Fruit fly (Drosophila melanogaster) whole organism, embryonic: ENCODE data around the gene Wdfy2.

ENCODE experiments used
- CG10147 ChIP-seq: fragments of 200-800 bp; sonication (Bioruptor generic); optimal IDR thresholded peaks from 2 replicates; lab custom pipeline; 2019; ENCODE audit warnings: missing biosample characterization, mild to moderate bottlenecking, missing genetic modification characterization, moderate library complexity
- CG10565 ChIP-seq: fragments of 200-800 bp; sonication (Bioruptor generic); optimal IDR thresholded peaks from 3 replicates; lab custom pipeline; 2016; ENCODE audit warnings: missing biosample characterization, mild to moderate bottlenecking, missing genetic modification characterization
- CG10979 ChIP-seq: fragments of 200-800 bp; sonication (Bioruptor generic); optimal IDR thresholded peaks from 2 replicates; lab custom pipeline; 2018; ENCODE audit warnings: missing biosample characterization, mild to moderate bottlenecking, missing genetic modification characterization, moderate library complexity
- CG11695 ChIP-seq: fragments of 200-800 bp; sonication (Bioruptor generic); IDR thresholded peaks from 3 replicates; pipeline ENCODE4 v1.3.6; 2022; ENCODE audit warnings: missing biosample characterization, missing genetic modification characterization
- CG12219 ChIP-seq: fragments of 200-800 bp; sonication (Bioruptor generic); optimal IDR thresholded peaks from 3 replicates; lab custom pipeline; 2018; ENCODE audit warnings: missing biosample characterization, mild to moderate bottlenecking, missing genetic modification characterization
- CG13424 ChIP-seq: fragments of 200-800 bp; sonication (Bioruptor generic); optimal IDR thresholded peaks from 2 replicates; lab custom pipeline; 2019; ENCODE audit warnings: missing biosample characterization, mild to moderate bottlenecking, missing genetic modification characterization, moderate library complexity
- CG14441 ChIP-seq: fragments of 200-800 bp; sonication (Bioruptor generic); IDR thresholded peaks from 2 replicates; pipeline ENCODE4 v1.3.6; 2022; ENCODE audit warnings: missing biosample characterization, missing genetic modification characterization
- CG1647 ChIP-seq: fragments of 200-800 bp; sonication (Bioruptor generic); optimal IDR thresholded peaks from 3 replicates; lab custom pipeline; 2016; ENCODE audit warnings: missing biosample characterization, missing genetic modification characterization
- CG16813 ChIP-seq: fragments of 200-800 bp; sonication (Bioruptor generic); IDR thresholded peaks from 3 replicates; pipeline ENCODE4 v1.3.6; 2022; ENCODE audit warnings: missing biosample characterization, missing genetic modification characterization; ENCODE audit not compliant: partially characterized antibody
- CG16863 ChIP-seq: fragments of 200-800 bp; sonication (Bioruptor generic); optimal IDR thresholded peaks from 3 replicates; lab custom pipeline; 2016; ENCODE audit warnings: missing biosample characterization, missing genetic modification characterization
- CG17361 ChIP-seq: fragments of 200-800 bp; sonication (Bioruptor generic); IDR thresholded peaks from 3 replicates; pipeline ENCODE4 v1.3.6; 2022; ENCODE audit warnings: missing biosample characterization, missing genetic modification characterization
- CG17802 ChIP-seq: fragments of 200-800 bp; sonication (Bioruptor generic); optimal IDR thresholded peaks from 2 replicates; lab custom pipeline; 2018; ENCODE audit warnings: missing biosample characterization, mild to moderate bottlenecking, missing genetic modification characterization, moderate library complexity
- CG1792 ChIP-seq: fragments of 200-800 bp; sonication (Bioruptor generic); optimal IDR thresholded peaks from 2 replicates; lab custom pipeline; 2016; ENCODE audit warnings: missing biosample characterization, missing genetic modification characterization
- CG2199 ChIP-seq: fragments of 200-800 bp; sonication (Bioruptor generic); IDR thresholded peaks from 3 replicates; pipeline ENCODE4 v1.3.6; 2022; ENCODE audit warnings: missing biosample characterization, missing genetic modification characterization
- CG2712 ChIP-seq: fragments of 200-800 bp; optimal IDR thresholded peaks from 3 replicates; lab custom pipeline; 2019; ENCODE audit warnings: missing biosample characterization, mild to moderate bottlenecking, missing genetic modification characterization, moderate library complexity
- CG30403 ChIP-seq: fragments of 200-800 bp; sonication (Bioruptor generic); optimal IDR thresholded peaks from 3 replicates; lab custom pipeline; 2016; ENCODE audit warnings: missing biosample characterization, missing genetic modification characterization
- CG3065 ChIP-seq: fragments of 200-800 bp; sonication (Bioruptor generic); optimal IDR thresholded peaks from 2 replicates; lab custom pipeline; 2016; ENCODE audit warnings: missing biosample characterization, missing genetic modification characterization
- CG31441 ChIP-seq: fragments of 200-800 bp; sonication (Bioruptor generic); IDR thresholded peaks from 2 replicates; pipeline ENCODE4 v1.3.6; 2022; ENCODE audit warnings: missing biosample characterization, missing genetic modification characterization
- CG33213 ChIP-seq: fragments of 200-800 bp; sonication (Bioruptor generic); optimal IDR thresholded peaks from 3 replicates; lab custom pipeline; 2016; ENCODE audit warnings: missing biosample characterization, missing genetic modification characterization
- CG6854 ChIP-seq: fragments of 200-800 bp; sonication (Bioruptor generic); optimal IDR thresholded peaks from 3 replicates; lab custom pipeline; 2017; ENCODE audit warnings: missing biosample characterization, mild to moderate bottlenecking, missing genetic modification characterization
- CG9727 ChIP-seq: fragments of 200-800 bp; sonication (Bioruptor generic); optimal IDR thresholded peaks from 3 replicates; lab custom pipeline; 2017; ENCODE audit warnings: missing biosample characterization, mild to moderate bottlenecking, missing genetic modification characterization
- Dp ChIP-seq: fragments of 200-800 bp; sonication (Bioruptor generic); optimal IDR thresholded peaks from 2 replicates; lab custom pipeline; 2018; ENCODE audit warnings: missing biosample characterization, mild to moderate bottlenecking, missing genetic modification characterization, moderate library complexity
- Gsc ChIP-seq: fragments of 200-800 bp; sonication (Bioruptor generic); IDR thresholded peaks from 2 replicates; pipeline ENCODE4 v1.3.6; 2022; ENCODE audit warnings: missing biosample characterization, missing genetic modification characterization
- Hr3 ChIP-seq: fragments of 200-800 bp; sonication (Bioruptor generic); optimal IDR thresholded peaks from 3 replicates; lab custom pipeline; 2016; ENCODE audit warnings: missing biosample characterization, missing genetic modification characterization
- Hr78 ChIP-seq, 2 experiments: fragments of 200-800 bp in 1 of 2; fragments of >200 bp in 1 of 2; sonication (Bioruptor generic) in 1 of 2; optimal IDR thresholded peaks; 2 replicates each; lab custom pipeline; 2017 to 2019; ENCODE audit warnings: missing biosample characterization in 2 of 2, missing genetic modification characterization in 2 of 2, mild to moderate bottlenecking in 1 of 2, moderate library complexity in 1 of 2
- NC2β ChIP-seq: fragments of 200-800 bp; sonication (Bioruptor generic); optimal IDR thresholded peaks from 2 replicates; lab custom pipeline; 2016; ENCODE audit warnings: missing biosample characterization, missing genetic modification characterization
- PHDP ChIP-seq: fragments of 200-800 bp; sonication (Bioruptor generic); optimal IDR thresholded peaks from 3 replicates; lab custom pipeline; 2018; ENCODE audit warnings: missing biosample characterization, mild to moderate bottlenecking, missing genetic modification characterization, moderate library complexity
- Taf1 ChIP-seq: fragments of 200-800 bp; sonication (Bioruptor generic); IDR thresholded peaks from 2 replicates; pipeline ENCODE4 v1.3.6; 2022; ENCODE audit warnings: missing biosample characterization, missing genetic modification characterization
- aop ChIP-seq: fragments of 200-800 bp; sonication (Bioruptor generic); IDR thresholded peaks from 2 replicates; pipeline ENCODE4 v1.3.6; 2022; ENCODE audit warnings: missing biosample characterization, missing genetic modification characterization
- ato ChIP-seq: fragments of 200-800 bp; sonication (Bioruptor generic); IDR thresholded peaks from 2 replicates; pipeline ENCODE4 v1.3.6; 2022; ENCODE audit warnings: missing biosample characterization, missing genetic modification characterization; ENCODE audit not compliant: partially characterized antibody
- btn ChIP-seq: fragments of 200-800 bp; sonication (Bioruptor generic); optimal IDR thresholded peaks from 2 replicates; lab custom pipeline; 2016; ENCODE audit warnings: missing biosample characterization, missing genetic modification characterization
- cas ChIP-seq: fragments of 200-800 bp; sonication (Bioruptor generic); IDR thresholded peaks from 2 replicates; pipeline ENCODE4 v1.3.6; 2022; ENCODE audit warnings: missing biosample characterization, missing genetic modification characterization
- chn ChIP-seq: fragments of 200-800 bp; sonication (Bioruptor generic); optimal IDR thresholded peaks from 2 replicates; lab custom pipeline; 2016; ENCODE audit warnings: missing biosample characterization, missing genetic modification characterization
- corto ChIP-seq: fragments of 200-800 bp; sonication (Bioruptor generic); optimal IDR thresholded peaks from 2 replicates; lab custom pipeline; 2016; ENCODE audit warnings: missing biosample characterization, mild to moderate bottlenecking, missing genetic modification characterization, moderate library complexity
- danr ChIP-seq: fragments of 200-800 bp; sonication (Bioruptor generic); IDR thresholded peaks from 2 replicates; pipeline ENCODE4 v1.3.6; 2022; ENCODE audit warnings: missing biosample characterization, missing genetic modification characterization
- dati ChIP-seq: fragments of 200-800 bp; sonication (Bioruptor generic); IDR thresholded peaks from 2 replicates; pipeline ENCODE4 v1.3.6; 2022; ENCODE audit warnings: missing biosample characterization, missing genetic modification characterization
- dysf ChIP-seq: fragments of 200-800 bp; sonication (Bioruptor generic); IDR thresholded peaks from 3 replicates; pipeline ENCODE4 v1.3.6; 2022; ENCODE audit warnings: missing biosample characterization, missing genetic modification characterization
- exex ChIP-seq: fragments of 200-800 bp; sonication (Bioruptor generic); optimal IDR thresholded peaks from 4 replicates; lab custom pipeline; 2018; ENCODE audit warnings: missing biosample characterization, mild to moderate bottlenecking, missing genetic modification characterization, moderate library complexity
- gsb-n ChIP-seq: fragments of 200-800 bp; sonication (Bioruptor generic); optimal IDR thresholded peaks from 3 replicates; lab custom pipeline; 2018; ENCODE audit warnings: missing biosample characterization, mild to moderate bottlenecking, missing genetic modification characterization
- ham ChIP-seq: fragments of 200-800 bp; sonication (Bioruptor generic); IDR thresholded peaks from 2 replicates; pipeline ENCODE4 v1.3.6; 2022; ENCODE audit warnings: missing biosample characterization, missing genetic modification characterization
- jing ChIP-seq: fragments of 200-800 bp; sonication (Bioruptor generic); optimal IDR thresholded peaks from 2 replicates; lab custom pipeline; 2018; ENCODE audit warnings: missing biosample characterization, mild to moderate bottlenecking, missing genetic modification characterization
- knrl ChIP-seq: fragments of 200-800 bp; sonication (Bioruptor generic); IDR thresholded peaks from 3 replicates; pipeline ENCODE4 v1.3.6; 2022; ENCODE audit warnings: missing biosample characterization, missing genetic modification characterization; ENCODE audit not compliant: partially characterized antibody
- oc ChIP-seq: fragments of 200-800 bp; sonication (Bioruptor generic); optimal IDR thresholded peaks from 2 replicates; lab custom pipeline; 2018; ENCODE audit warnings: missing biosample characterization, mild to moderate bottlenecking, missing genetic modification characterization, moderate library complexity
- otp ChIP-seq: fragments of 200-800 bp; sonication (Bioruptor generic); IDR thresholded peaks from 3 replicates; pipeline ENCODE4, ENCODE4 v1.3.6; 2022; ENCODE audit warnings: missing biosample characterization, missing genetic modification characterization
- peb ChIP-seq: fragments of 200-800 bp; sonication (Bioruptor generic); IDR thresholded peaks from 2 replicates; pipeline ENCODE4 v1.3.6; 2022; ENCODE audit warnings: missing biosample characterization, missing genetic modification characterization
- phol ChIP-seq: fragments of 200-800 bp; sonication (Bioruptor generic); optimal IDR thresholded peaks from 3 replicates; lab custom pipeline; 2018; ENCODE audit warnings: missing biosample characterization, mild to moderate bottlenecking, missing genetic modification characterization, moderate library complexity
- stc ChIP-seq: fragments of 200-800 bp; sonication (Bioruptor generic); IDR thresholded peaks from 2 replicates; pipeline ENCODE4 v1.3.6; 2022; ENCODE audit warnings: missing biosample characterization, missing genetic modification characterization
- sug ChIP-seq: fragments of 200-800 bp; optimal IDR thresholded peaks from 2 replicates; lab custom pipeline; 2019; ENCODE audit warnings: missing biosample characterization, mild to moderate bottlenecking, missing genetic modification characterization, moderate library complexity
- trem ChIP-seq: fragments of 200-800 bp; optimal IDR thresholded peaks from 3 replicates; lab custom pipeline; 2019; ENCODE audit warnings: missing biosample characterization, mild to moderate bottlenecking, missing genetic modification characterization, moderate library complexity
- zfh1 ChIP-seq: fragments of 200-800 bp; sonication (Bioruptor generic); IDR thresholded peaks from 3 replicates; pipeline ENCODE4 v1.3.6; 2022; ENCODE audit warnings: missing biosample characterization, missing genetic modification characterization

The Wdfy2 gene

DNA sequence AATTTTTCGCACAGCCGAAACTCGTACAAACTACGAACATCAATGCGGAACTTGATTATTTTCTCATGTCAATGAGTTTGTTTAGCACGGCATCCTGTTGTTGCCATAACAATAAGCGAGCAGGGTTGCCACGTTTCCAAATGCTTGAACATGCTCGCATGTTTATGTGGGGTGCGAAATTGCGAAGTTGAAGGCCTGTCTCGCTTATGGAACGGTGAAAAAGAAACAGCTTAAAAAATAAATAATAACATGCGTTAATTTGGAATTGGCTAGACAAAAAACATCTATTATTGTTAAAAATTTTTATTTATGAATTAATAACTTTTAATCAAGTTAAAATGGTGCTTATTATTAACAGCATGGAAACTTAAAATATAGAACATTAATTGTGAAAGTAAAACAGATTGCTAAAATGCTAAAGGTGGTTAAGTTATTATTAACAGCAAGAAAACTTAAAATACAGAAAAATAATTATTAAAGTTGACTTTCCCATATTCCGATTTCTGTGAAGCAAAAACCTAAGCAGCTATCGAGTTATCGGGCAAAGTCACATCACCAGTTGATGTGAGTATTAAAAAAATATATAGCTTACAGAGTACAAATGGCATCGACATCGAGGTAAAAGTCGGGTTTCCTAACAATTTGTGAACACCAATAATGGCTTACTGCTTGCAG is 7.8 kb downstream of the Wdfy2 start, which contains the start of the genes Bug22 and TfIIB (continued):
- TF ChIP-seq sug (tag; lab: Kevin White, UChicago) (peak; percentile 75), dati (no peak), CG2199 (no peak), NC2β (GFP tag; lab: Kevin White, UChicago) (peak; percentile 70), CG9727 (GFP tag; lab: Kevin White, UChicago) (peak; percentile 72), Gsc (no peak), ato (GFP tag; lab: Robert Waterston, UW) (no peak), Hr3 (GFP tag; lab: Kevin White, UChicago) (peak; percentile 73), jing (no peak), cas (no peak), trem (tag; lab: Kevin White, UChicago) (peak; percentile 56), CG13424 (tag; lab: Kevin White, UChicago) (peak; percentile 74), gsb-n (tag; lab: Kevin White, UChicago) (no peak), CG3065 (GFP tag; lab: Kevin White, UChicago) (peak; percentile 12), CG16863 (GFP tag; lab: Kevin White, UChicago) (peak; percentile 35), CG1792 (GFP tag; lab: Kevin White, UChicago) (peak; percentile 50), dysf (GFP tag; lab: Robert Waterston, UW) (peak; percentile 63; the same call in 2 of the 3 replicates), aop (GFP tag; lab: Robert Waterston, UW) (no peak), danr (GFP tag; lab: Robert Waterston, UW) (no peak), CG10565 (GFP tag; lab: Kevin White, UChicago) (no peak), corto (no peak), Hr78 (GFP tag; optimal IDR thresholded peaks at IDR 0.05; lab: Kevin White, UChicago) (no peak), CG31441 (GFP tag; lab: Robert Waterston, UW) (peak; percentile 79), CG17802 (tag; lab: Kevin White, UChicago) (peak; percentile 84), knrl (GFP tag; lab: Robert Waterston, UW) (no peak), CG2712 (tag; lab: Kevin White, UChicago) (peak; percentile 77), CG14441 (peak; percentile 70), CG16813 (0 out of 3 replicates have a peak, but pooled peaks have one; percentile 36), CG17361 (GFP tag; lab: Robert Waterston, UW) (peak; percentile 83; the same call in 2 of the 3 replicates), PHDP (peak; percentile 73), otp (GFP tag; lab: Robert Waterston, UW) (peak; percentile 78; the same call in 2 of the 3 replicates), oc (tag; lab: Kevin White, UChicago) (no peak), Dp (peak; percentile 6), CG30403 (GFP tag; lab: Kevin White, UChicago) (peak; percentile 88), chn (GFP tag; lab: Kevin White, UChicago) (peak; percentile 81), CG11695 (GFP tag; lab: Robert Waterston, UW) (no peak), exex (peak; percentile 13), CG10979 (tag; lab: Kevin White, UChicago) (peak; percentile 42), CG10147 (GFP tag; lab: Kevin White, UChicago) (peak; percentile 58), CG6854 (GFP tag; lab: Kevin White, UChicago) (no peak), CG33213 (GFP tag; lab: Kevin White, UChicago) (peak; percentile 35), Taf1 (GFP tag; lab: Robert Waterston, UW) (peak; percentile 50; the same call in 1 of the 2 replicates), stc (GFP tag; lab: Robert Waterston, UW) (peak; percentile 65), ham (GFP tag; lab: Robert Waterston, UW) (no peak), CG1647 (GFP tag; lab: Kevin White, UChicago) (peak; percentile 47), phol (peak; percentile 74), peb (GFP tag; lab: Robert Waterston, UW) (no peak), zfh1 (GFP tag; lab: Robert Waterston, UW) (peak; percentile 78), btn (GFP tag; lab: Kevin White, UChicago) (no peak), CG12219 (GFP tag; lab: Kevin White, UChicago) (peak; percentile 28)
